Fruit fly (Drosophila melanogaster) whole organism, embryonic: ENCODE results near the gene RhoGAP18B.
A peak's percentile ranks its signal among the peaks of the same experiment; 100 is the strongest.

Source experiments
- Abd-B ChIP-seq: fragments of 200-800 bp; sonication (Bioruptor generic); optimal IDR thresholded peaks from 2 replicates; lab custom pipeline; 2018; ENCODE audit warnings: missing biosample characterization, mild to moderate bottlenecking, missing genetic modification characterization, moderate library complexity
- Adf1 ChIP-seq: fragments of 200-800 bp; sonication (Bioruptor generic); IDR thresholded peaks from 2 replicates; pipeline ENCODE4 v1.3.6; 2022; ENCODE audit warnings: missing biosample characterization, missing genetic modification characterization
- Bgb ChIP-seq: fragments of 200-800 bp; sonication (Bioruptor generic); IDR thresholded peaks from 2 replicates; pipeline ENCODE4 v1.3.6; 2022; ENCODE audit warnings: missing biosample characterization, missing genetic modification characterization; ENCODE audit not compliant: partially characterized antibody
- CG10209 ChIP-seq: fragments of 200-800 bp; sonication (Bioruptor generic); optimal IDR thresholded peaks from 3 replicates; lab custom pipeline; 2017; ENCODE audit warnings: missing biosample characterization, mild to moderate bottlenecking, missing genetic modification characterization, missing genetic modification reagents
- CG10366 ChIP-seq: fragments of 200-800 bp; sonication (Bioruptor generic); IDR thresholded peaks from 2 replicates; pipeline ENCODE4 v1.3.6; 2022; ENCODE audit warnings: missing biosample characterization, missing genetic modification characterization
- CG11456 ChIP-seq: fragments of 200-800 bp; sonication (Bioruptor generic); IDR thresholded peaks from 3 replicates; pipeline ENCODE4 v1.3.6; 2022; ENCODE audit warnings: missing biosample characterization, missing genetic modification characterization
- CG12071 ChIP-seq: fragments of 200-800 bp; sonication (Bioruptor generic); optimal IDR thresholded peaks from 3 replicates; lab custom pipeline; 2018; ENCODE audit warnings: missing biosample characterization, mild to moderate bottlenecking, missing genetic modification characterization
- CG12659 ChIP-seq: fragments of 200-800 bp; sonication (Bioruptor generic); optimal IDR thresholded peaks from 3 replicates; lab custom pipeline; 2017; ENCODE audit warnings: mild to moderate bottlenecking, missing biosample characterization, missing genetic modification reagents, missing genetic modification characterization
- CG13296 ChIP-seq: fragments of 200-800 bp; sonication (Bioruptor generic); optimal IDR thresholded peaks from 3 replicates; lab custom pipeline; 2018; ENCODE audit warnings: missing biosample characterization, mild to moderate bottlenecking, missing genetic modification characterization
- CG14667 ChIP-seq: fragments of 200-800 bp; sonication (Bioruptor generic); IDR thresholded peaks from 2 replicates; pipeline ENCODE4 v1.3.6; 2022; ENCODE audit warnings: missing biosample characterization, missing genetic modification characterization
- CG15514 ChIP-seq: fragments of 200-800 bp; sonication (Bioruptor generic); optimal IDR thresholded peaks from 3 replicates; lab custom pipeline; 2017; ENCODE audit warnings: missing biosample characterization, missing genetic modification characterization, mild to moderate bottlenecking, moderate library complexity, missing genetic modification reagents
- CG16815 ChIP-seq: fragments of 200-800 bp; sonication (Bioruptor generic); optimal IDR thresholded peaks from 3 replicates; lab custom pipeline; 2017; ENCODE audit warnings: missing biosample characterization, mild to moderate bottlenecking, missing genetic modification characterization
- CG17829 ChIP-seq: fragments of 200-800 bp; optimal IDR thresholded peaks from 2 replicates; lab custom pipeline; 2019; ENCODE audit warnings: missing biosample characterization, mild to moderate bottlenecking, missing genetic modification characterization, moderate library complexity
- CG17912 ChIP-seq: fragments of 200-800 bp; sonication (Bioruptor generic); optimal IDR thresholded peaks from 2 replicates; lab custom pipeline; 2018; ENCODE audit warnings: missing biosample characterization, mild to moderate bottlenecking, missing genetic modification characterization
- CG18619 ChIP-seq: fragments of 200-800 bp; sonication (Bioruptor generic); optimal IDR thresholded peaks from 3 replicates; lab custom pipeline; 2017; ENCODE audit warnings: missing biosample characterization, mild to moderate bottlenecking, missing genetic modification characterization
- CG2116 ChIP-seq: fragments of 200-800 bp; sonication (Bioruptor generic); optimal IDR thresholded peaks from 3 replicates; lab custom pipeline; 2018; ENCODE audit warnings: missing biosample characterization, mild to moderate bottlenecking, missing genetic modification characterization
- CG2199 ChIP-seq: fragments of 200-800 bp; sonication (Bioruptor generic); IDR thresholded peaks from 3 replicates; pipeline ENCODE4 v1.3.6; 2022; ENCODE audit warnings: missing biosample characterization, missing genetic modification characterization
- CG2889 ChIP-seq: fragments of 200-800 bp; sonication (Bioruptor generic); IDR thresholded peaks from 3 replicates; pipeline ENCODE4 v1.3.6; 2022; ENCODE audit warnings: missing biosample characterization, missing genetic modification characterization
- CG7556 ChIP-seq: fragments of 200-800 bp; sonication (Bioruptor generic); optimal IDR thresholded peaks from 2 replicates; lab custom pipeline; 2017; ENCODE audit warnings: missing biosample characterization, mild to moderate bottlenecking, missing genetic modification characterization
- CG8359 ChIP-seq: fragments of 200-800 bp; sonication (Bioruptor generic); optimal IDR thresholded peaks from 2 replicates; lab custom pipeline; 2017; ENCODE audit warnings: missing biosample characterization, mild to moderate bottlenecking, missing genetic modification characterization, borderline replicate concordance
- CG8944 ChIP-seq: fragments of 200-800 bp; sonication (Bioruptor generic); optimal IDR thresholded peaks from 3 replicates; lab custom pipeline; 2016; ENCODE audit warnings: missing biosample characterization, missing genetic modification characterization
- CG9215 ChIP-seq: fragments of 200-800 bp; sonication (Bioruptor generic); IDR thresholded peaks from 2 replicates; pipeline ENCODE4 v1.3.6; 2022; ENCODE audit warnings: missing biosample characterization, missing genetic modification characterization
- CG9609 ChIP-seq: fragments of 200-800 bp; sonication (Bioruptor generic); optimal IDR thresholded peaks from 3 replicates; lab custom pipeline; 2016; ENCODE audit warnings: missing biosample characterization, missing genetic modification characterization
- CG9727 ChIP-seq: fragments of 200-800 bp; sonication (Bioruptor generic); optimal IDR thresholded peaks from 3 replicates; lab custom pipeline; 2017; ENCODE audit warnings: missing biosample characterization, mild to moderate bottlenecking, missing genetic modification characterization
- CoRest ChIP-seq: fragments of 200-800 bp; sonication (Bioruptor generic); optimal IDR thresholded peaks from 3 replicates; lab custom pipeline; 2018; ENCODE audit warnings: missing biosample characterization, mild to moderate bottlenecking, missing genetic modification characterization, moderate library complexity
- HLH3B ChIP-seq: fragments of 200-800 bp; sonication (Bioruptor generic); IDR thresholded peaks from 2 replicates; pipeline ENCODE4 v1.3.6; 2022; ENCODE audit warnings: missing biosample characterization, missing genetic modification characterization
- Hmx ChIP-seq: fragments of 200-800 bp; sonication (Bioruptor generic); optimal IDR thresholded peaks from 2 replicates; lab custom pipeline; 2016; ENCODE audit warnings: missing biosample characterization, missing genetic modification characterization
- Hr51 ChIP-seq, 2 experiments: fragments of 200-800 bp; sonication (Bioruptor generic); optimal IDR thresholded peaks; 2 replicates in 1 of 2; 3 replicates in 1 of 2; lab custom pipeline; 2016 to 2018; ENCODE audit warnings: missing biosample characterization in 2 of 2, missing genetic modification characterization in 2 of 2, mild to moderate bottlenecking in 1 of 2, moderate library complexity in 1 of 2
- Hr78 ChIP-seq, 2 experiments: fragments of 200-800 bp in 1 of 2; fragments of >200 bp in 1 of 2; sonication (Bioruptor generic) in 1 of 2; optimal IDR thresholded peaks; 2 replicates each; lab custom pipeline; 2017 to 2019; ENCODE audit warnings: missing biosample characterization in 2 of 2, missing genetic modification characterization in 2 of 2, mild to moderate bottlenecking in 1 of 2, moderate library complexity in 1 of 2
- Lhr ChIP-seq: fragments of 200-800 bp; sonication (Bioruptor generic); optimal IDR thresholded peaks from 3 replicates; lab custom pipeline; 2017; ENCODE audit warnings: mild to moderate bottlenecking, missing biosample characterization, missing genetic modification reagents, missing genetic modification characterization
- Lpt ChIP-seq: fragments of >200 bp; optimal IDR thresholded peaks from 2 replicates; lab custom pipeline; 2018; ENCODE audit warnings: missing biosample characterization, missing genetic modification characterization
- Mad ChIP-seq: fragments of 200-800 bp; sonication (Bioruptor generic); optimal IDR thresholded peaks from 2 replicates; lab custom pipeline; 2016; ENCODE audit warnings: missing biosample characterization, missing genetic modification characterization
- NK7.1 ChIP-seq: fragments of 200-800 bp; sonication (Bioruptor generic); optimal IDR thresholded peaks from 3 replicates; lab custom pipeline; 2016; ENCODE audit warnings: missing biosample characterization, missing genetic modification characterization
- Nf-YC ChIP-seq: fragments of 200-800 bp; optimal IDR thresholded peaks from 3 replicates; lab custom pipeline; 2019; ENCODE audit warnings: missing biosample characterization, mild to moderate bottlenecking, missing genetic modification characterization, moderate library complexity
- Side ChIP-seq: fragments of 200-800 bp; sonication (Bioruptor generic); optimal IDR thresholded peaks from 2 replicates; lab custom pipeline; 2016; ENCODE audit warnings: missing biosample characterization, missing genetic modification characterization
- Ssrp ChIP-seq: fragments of 200-800 bp; sonication (Bioruptor generic); optimal IDR thresholded peaks from 2 replicates; lab custom pipeline; 2018; ENCODE audit warnings: missing biosample characterization, mild to moderate bottlenecking, missing genetic modification characterization, moderate library complexity
- amos ChIP-seq: fragments of 200-800 bp; sonication (Bioruptor generic); IDR thresholded peaks from 2 replicates; pipeline ENCODE4 v1.3.6; 2022; ENCODE audit warnings: missing biosample characterization, missing genetic modification characterization; ENCODE audit not compliant: partially characterized antibody
- dan ChIP-seq: fragments of 200-800 bp; sonication (Bioruptor generic); IDR thresholded peaks from 2 replicates; pipeline ENCODE4 v1.3.6; 2022; ENCODE audit warnings: missing biosample characterization, missing genetic modification characterization
- danr ChIP-seq: fragments of 200-800 bp; sonication (Bioruptor generic); IDR thresholded peaks from 2 replicates; pipeline ENCODE4 v1.3.6; 2022; ENCODE audit warnings: missing biosample characterization, missing genetic modification characterization
- ham ChIP-seq: fragments of 200-800 bp; sonication (Bioruptor generic); IDR thresholded peaks from 2 replicates; pipeline ENCODE4 v1.3.6; 2022; ENCODE audit warnings: missing biosample characterization, missing genetic modification characterization
- kay ChIP-seq: fragments of 200-800 bp; sonication (Bioruptor generic); optimal IDR thresholded peaks from 2 replicates; lab custom pipeline; 2016; ENCODE audit warnings: missing biosample characterization, missing genetic modification characterization
- kni ChIP-seq: fragments of 200-800 bp; sonication (Bioruptor generic); optimal IDR thresholded peaks from 3 replicates; lab custom pipeline; 2017; ENCODE audit warnings: mild to moderate bottlenecking, missing biosample characterization, missing genetic modification reagents, missing genetic modification characterization
- luna ChIP-seq: fragments of 200-800 bp; sonication (Bioruptor generic); optimal IDR thresholded peaks from 2 replicates; lab custom pipeline; 2016; ENCODE audit warnings: missing biosample characterization, missing genetic modification characterization
- pfk ChIP-seq: fragments of 200-800 bp; sonication (Bioruptor generic); optimal IDR thresholded peaks from 2 replicates; lab custom pipeline; 2018; ENCODE audit warnings: missing biosample characterization, mild to moderate bottlenecking, missing genetic modification characterization, moderate library complexity
- ro ChIP-seq: fragments of 200-800 bp; sonication (Bioruptor generic); IDR thresholded peaks from 2 replicates; pipeline ENCODE4 v1.3.6; 2022; ENCODE audit warnings: missing biosample characterization, missing genetic modification characterization
- stwl ChIP-seq: fragments of 200-800 bp; sonication (Bioruptor generic); optimal IDR thresholded peaks from 3 replicates; lab custom pipeline; 2018; ENCODE audit warnings: missing biosample characterization, mild to moderate bottlenecking, missing genetic modification characterization, moderate library complexity
- tna ChIP-seq: fragments of 200-800 bp; sonication (Bioruptor generic); IDR thresholded peaks from 2 replicates; pipeline ENCODE4 v1.3.6; 2022; ENCODE audit warnings: missing biosample characterization, missing genetic modification characterization; ENCODE audit not compliant: partially characterized antibody
- twi ChIP-seq: fragments of 200-800 bp; optimal IDR thresholded peaks from 2 replicates; lab custom pipeline; 2019; ENCODE audit warnings: missing biosample characterization, mild to moderate bottlenecking, missing genetic modification characterization, moderate library complexity
- zfh1 ChIP-seq: fragments of 200-800 bp; sonication (Bioruptor generic); IDR thresholded peaks from 3 replicates; pipeline ENCODE4 v1.3.6; 2022; ENCODE audit warnings: missing biosample characterization, missing genetic modification characterization

The RhoGAP18B gene

dm6 chrX:19155922-19156437, 10.9 kb downstream of the RhoGAP18B start (continued):
- TF ChIP-seq Hmx (GFP tag; lab: Kevin White, UChicago) (no peak), CG18619 (GFP tag; lab: Kevin White, UChicago) (peak; percentile 76), CG2199 (GFP tag; lab: Robert Waterston, UW) (peak; percentile 70; the same call in 1 of the 3 replicates), ham (GFP tag; lab: Robert Waterston, UW) (no peak), CG12659 (peak; percentile 54), zfh1 (GFP tag; lab: Robert Waterston, UW) (peak; percentile 95), CG8944 (GFP tag; lab: Kevin White, UChicago) (peak; percentile 15), CoRest (peak; percentile 85), CG2116 (GFP tag; lab: Kevin White, UChicago) (peak; percentile 39), CG8359 (GFP tag; lab: Kevin White, UChicago) (peak; percentile 61), CG16815 (GFP tag; lab: Kevin White, UChicago) (peak; percentile 90), CG12071 (GFP tag; lab: Kevin White, UChicago) (no peak), Side (GFP tag; lab: Kevin White, UChicago) (peak; percentile 26), CG17912 (GFP tag; lab: Kevin White, UChicago) (no peak), NK7.1 (GFP tag; lab: Kevin White, UChicago) (no peak), ro (GFP tag; lab: Robert Waterston, UW) (peak; percentile 57), Hr78 (GFP tag; optimal IDR thresholded peaks at IDR 0.05; lab: Kevin White, UChicago) (peak in 1 of 2 experiments; percentile 35), CG9727 (GFP tag; lab: Kevin White, UChicago) (peak; percentile 96), Nf-YC (peak; percentile 33), CG2889 (peak; percentile 72; the same call in 1 of the 3 replicates), Abd-B (GFP tag; lab: Kevin White, UChicago) (peak; percentile 73), Hr51 (GFP tag; optimal IDR thresholded peaks at IDR 0.05; lab: Kevin White, UChicago) (peak; percentile 59 to 64), CG14667 (GFP tag; lab: Robert Waterston, UW) (peak; percentile 69), CG10209 (GFP tag; lab: Kevin White, UChicago) (peak; percentile 81), stwl (tag; lab: Kevin White, UChicago) (peak; percentile 63), kni (GFP tag; lab: Kevin White, UChicago) (peak; percentile 92), HLH3B (peak; percentile 73), tna (GFP tag; lab: Robert Waterston, UW) (no peak), CG7556 (GFP tag; lab: Kevin White, UChicago) (peak; percentile 80), CG10366 (GFP tag; lab: Robert Waterston, UW) (peak; percentile 64), Lpt (GFP tag; lab: Kevin White, UChicago) (no peak)

- peak; percentile 76 for TF ChIP-seq twi
- TF ChIP-seq CG11456 (GFP tag; lab: Robert Waterston, UW) = peak; percentile 66; the same call in 1 of the 3 replicates
- TF ChIP-seq Mad = peak; percentile 75
- TF ChIP-seq amos = no peak
- peak; percentile 84 for TF ChIP-seq kay (GFP tag; lab: Kevin White, UChicago)
- TF ChIP-seq dan = peak; percentile 73
- peak; percentile 89 for TF ChIP-seq Ssrp (tag; lab: Kevin White, UChicago)
- TF ChIP-seq CG9609 = peak; percentile 86
- TF ChIP-seq CG13296 (GFP tag; lab: Kevin White, UChicago) = no peak
- TF ChIP-seq pfk = no peak
- no peak for TF ChIP-seq Bgb
- TF ChIP-seq CG9215 (GFP tag; lab: Robert Waterston, UW) = peak; percentile 54
- TF ChIP-seq CG7556 (GFP tag; lab: Kevin White, UChicago) = peak; percentile 77
- peak; percentile 94 for TF ChIP-seq CG17829 (tag; lab: Kevin White, UChicago)
- no peak for TF ChIP-seq CG15514 (GFP tag; lab: Kevin White, UChicago)
- no peak for TF ChIP-seq Adf1 (GFP tag; lab: Robert Waterston, UW)
- peak; percentile 78 for TF ChIP-seq Lhr
- TF ChIP-seq danr (GFP tag; lab: Robert Waterston, UW) = peak; percentile 67
- TF ChIP-seq luna (GFP tag; lab: Kevin White, UChicago) = no peak
- TF ChIP-seq NK7.1 (GFP tag; lab: Kevin White, UChicago) = peak; percentile 83
- peak; percentile 81 for TF ChIP-seq Side (GFP tag; lab: Kevin White, UChicago)
Observed at dm6 chrX:19154998-19155397, 11.9 kb downstream of the RhoGAP18B start.
